Worm (Caenorhabditis elegans) whole organism, L1 larva: ENCODE measurements around the gene F21C10.18.

ENCODE experiments used
- Y116A8C.19 ChIP-seq: sonication (generic microtip); optimal IDR thresholded peaks from 2 replicates; lab custom pipeline; 2016; ENCODE audit warnings: missing compliant biosample characterization, missing genetic modification characterization, borderline replicate concordance
- aly-2 ChIP-seq: fragments of 150-350 bp; optimal IDR thresholded peaks from 2 replicates; lab custom pipeline; 2014; ENCODE audit warnings: missing biosample characterization, missing genetic modification characterization
- ama-1 ChIP-seq: fragments of 150-350 bp; optimal IDR thresholded peaks from 2 replicates; lab custom pipeline; 2014
- blmp-1 ChIP-seq: fragments of 150-350 bp; optimal IDR thresholded peaks from 2 replicates; lab custom pipeline; 2014; ENCODE audit warnings: missing biosample characterization, missing genetic modification characterization
- ceh-63 ChIP-seq: fragments of 200-800 bp; sonication (Bioruptor generic); optimal IDR thresholded peaks from 2 replicates; lab custom pipeline; 2018; ENCODE audit warnings: mild to moderate bottlenecking, missing genetic modification characterization, missing compliant biosample characterization
- ceh-82 ChIP-seq, 3 experiments: fragments of 150-350 bp in 1 of 3; sonication (generic microtip) in 2 of 3; optimal IDR thresholded peaks; 2 replicates each; lab custom pipeline; 2014 to 2017; ENCODE audit warnings: missing biosample characterization in 3 of 3, missing genetic modification characterization in 3 of 3
- ceh-88 ChIP-seq: fragments of 200-800 bp; sonication (Bioruptor generic); IDR thresholded peaks from 2 replicates; pipeline ENCODE4 v1.3.6; 2022; ENCODE audit warnings: missing genetic modification characterization, missing compliant biosample characterization
- ceh-90 ChIP-seq: sonication (generic microtip); optimal IDR thresholded peaks from 2 replicates; lab custom pipeline; 2016; ENCODE audit warnings: missing genetic modification characterization, missing compliant biosample characterization
- ces-1 ChIP-seq: fragments of 150-350 bp; optimal IDR thresholded peaks from 2 replicates; lab custom pipeline; 2014; ENCODE audit warnings: missing biosample characterization, missing genetic modification reagents, missing genetic modification characterization
- dpl-1 ChIP-seq, 3 experiments: fragments of 150-350 bp in 2 of 3; sonication (generic microtip) in 1 of 3; optimal IDR thresholded peaks; 2 replicates each; lab custom pipeline; 2014 to 2017; ENCODE audit warnings: missing biosample characterization in 3 of 3, missing genetic modification characterization in 3 of 3, missing genetic modification reagents in 3 of 3
- efl-1 ChIP-seq, 4 experiments: fragments of 150-350 bp; optimal IDR thresholded peaks in 3 of 4; peaks in 1 of 4; 1 replicate in 1 of 4; 2 replicates in 3 of 4; lab custom pipeline; 2014; ENCODE audit warnings: missing biosample characterization in 2 of 4, missing genetic modification characterization in 2 of 4, missing genetic modification reagents in 2 of 4
- egl-13 ChIP-seq: sonication (generic microtip); optimal IDR thresholded peaks from 2 replicates; lab custom pipeline; 2016; ENCODE audit warnings: missing genotype, missing genetic modification reagents, missing genetic modification characterization, missing compliant biosample characterization
- elt-2 ChIP-seq: sonication (generic microtip); optimal IDR thresholded peaks from 2 replicates; lab custom pipeline; 2016; ENCODE audit warnings: missing genetic modification characterization, mild to moderate bottlenecking, inconsistent platforms, missing compliant biosample characterization, missing genetic modification reagents
- elt-3 ChIP-seq, 6 experiments: fragments of 150-350 bp in 1 of 6; sonication (generic microtip); optimal IDR thresholded peaks; 2 replicates each; lab custom pipeline; 2017 to 2018; ENCODE audit warnings: missing biosample characterization in 6 of 6, missing genetic modification characterization in 6 of 6, inconsistent platforms in 1 of 6
- ets-5 ChIP-seq: fragments of 200-800 bp; sonication (Bioruptor generic); IDR thresholded peaks from 2 replicates; pipeline ENCODE4 v1.3.6; 2022; ENCODE audit warnings: missing genetic modification characterization, missing compliant biosample characterization
- fkh-4 ChIP-seq: sonication (generic microtip); optimal IDR thresholded peaks from 2 replicates; lab custom pipeline; 2016; ENCODE audit warnings: missing compliant biosample characterization, missing genetic modification characterization, borderline replicate concordance
- fkh-8 ChIP-seq: sonication (generic microtip); optimal IDR thresholded peaks from 2 replicates; lab custom pipeline; 2016; ENCODE audit warnings: mild to moderate bottlenecking, missing genetic modification characterization, missing compliant biosample characterization
- fos-1 ChIP-seq: fragments of 150-350 bp; optimal IDR thresholded peaks from 2 replicates; lab custom pipeline; 2014; ENCODE audit warnings: missing biosample characterization, missing genetic modification characterization
- hlh-17 ChIP-seq: fragments of 200-800 bp; sonication (Bioruptor generic); optimal IDR thresholded peaks from 2 replicates; lab custom pipeline; 2018; ENCODE audit warnings: missing genetic modification characterization, mild to moderate bottlenecking, missing compliant biosample characterization, moderate library complexity, borderline replicate concordance
- hpl-2 ChIP-seq: fragments of 150-350 bp; optimal IDR thresholded peaks from 2 replicates; lab custom pipeline; 2014; ENCODE audit warnings: missing biosample characterization, missing genetic modification reagents, missing genetic modification characterization
- irx-1 ChIP-seq: sonication (generic microtip); optimal IDR thresholded peaks from 2 replicates; lab custom pipeline; 2016; ENCODE audit warnings: missing genetic modification characterization, missing compliant biosample characterization
- jun-1 ChIP-seq: fragments of 150-350 bp; optimal IDR thresholded peaks from 2 replicates; lab custom pipeline; 2014; ENCODE audit warnings: missing biosample characterization, missing genetic modification reagents, missing genetic modification characterization
- lin-13 ChIP-seq: fragments of 150-350 bp; optimal IDR thresholded peaks from 2 replicates; lab custom pipeline; 2014; ENCODE audit warnings: missing biosample characterization, missing genetic modification reagents, missing genetic modification characterization
- lin-14 ChIP-seq: fragments of 200-800 bp; sonication (Bioruptor generic); optimal IDR thresholded peaks from 2 replicates; lab custom pipeline; 2018; ENCODE audit warnings: mild to moderate bottlenecking, missing genetic modification characterization, moderate library complexity, missing compliant biosample characterization
- lin-15B ChIP-seq: fragments of 150-350 bp; sonication (generic microtip); optimal IDR thresholded peaks from 3 replicates; lab custom pipeline; 2014; ENCODE audit warnings: missing biosample characterization, missing genetic modification characterization
- lin-39 ChIP-seq: fragments of 150-350 bp; optimal IDR thresholded peaks from 2 replicates; lab custom pipeline; 2014; ENCODE audit warnings: missing biosample characterization, missing genetic modification reagents, missing genetic modification characterization
- lsy-2 ChIP-seq, 2 experiments: fragments of 150-350 bp; optimal IDR thresholded peaks; 2 replicates each; lab custom pipeline; 2014; ENCODE audit warnings: missing biosample characterization in 2 of 2, missing genetic modification characterization in 2 of 2
- mab-9 ChIP-seq: fragments of 200-800 bp; sonication (Bioruptor generic); IDR thresholded peaks from 2 replicates; pipeline ENCODE4 v1.3.6; 2022; ENCODE audit warnings: missing genetic modification reagents, missing genetic modification characterization, missing compliant biosample characterization
- mdl-1 ChIP-seq, 2 experiments: fragments of 150-350 bp; optimal IDR thresholded peaks; 2 replicates each; lab custom pipeline; 2014 to 2017; ENCODE audit warnings: missing biosample characterization in 2 of 2, missing genetic modification characterization in 2 of 2, inconsistent platforms in 1 of 2
- nhr-11 ChIP-seq: fragments of 150-350 bp; optimal IDR thresholded peaks from 2 replicates; lab custom pipeline; 2014; ENCODE audit warnings: missing biosample characterization, missing genetic modification characterization
- nhr-20 ChIP-seq: sonication (generic microtip); optimal IDR thresholded peaks from 2 replicates; lab custom pipeline; 2016; ENCODE audit warnings: mild to moderate bottlenecking, missing genetic modification characterization, missing compliant biosample characterization
- nhr-47 ChIP-seq: sonication (generic microtip); optimal IDR thresholded peaks from 2 replicates; lab custom pipeline; 2016; ENCODE audit warnings: mild to moderate bottlenecking, missing genetic modification characterization, moderate library complexity, missing compliant biosample characterization
- nhr-76 ChIP-seq: sonication (generic microtip); optimal IDR thresholded peaks from 2 replicates; lab custom pipeline; 2017; ENCODE audit warnings: missing biosample characterization, missing genetic modification characterization
- nhr-77 ChIP-seq: fragments of 150-350 bp; optimal IDR thresholded peaks from 2 replicates; lab custom pipeline; 2014; ENCODE audit warnings: missing biosample characterization, missing genetic modification characterization
- nhr-84 ChIP-seq: sonication (generic microtip); optimal IDR thresholded peaks from 2 replicates; lab custom pipeline; 2017; ENCODE audit warnings: missing biosample characterization, missing genetic modification characterization
- nhr-85 ChIP-seq: sonication (generic microtip); peaks from one replicate; lab custom pipeline; 2016; ENCODE audit warnings: missing genetic modification characterization, inconsistent platforms, missing compliant biosample characterization
- nhr-90 ChIP-seq: sonication (generic microtip); optimal IDR thresholded peaks from 2 replicates; lab custom pipeline; 2016; ENCODE audit warnings: mild to moderate bottlenecking, missing genetic modification characterization, missing compliant biosample characterization; ENCODE audit not compliant: poor library complexity
- pag-3 ChIP-seq: sonication (generic microtip); optimal IDR thresholded peaks from 2 replicates; lab custom pipeline; 2017; ENCODE audit warnings: missing genetic modification characterization, mild to moderate bottlenecking, missing compliant biosample characterization, antibody characterized with exemption, borderline replicate concordance; ENCODE audit not compliant: insufficient read depth
- pax-3 ChIP-seq: fragments of 200-800 bp; sonication (Bioruptor generic); optimal IDR thresholded peaks from 2 replicates; lab custom pipeline; 2018; ENCODE audit warnings: mild to moderate bottlenecking, missing genetic modification characterization, moderate library complexity, missing compliant biosample characterization
- skn-1 ChIP-seq: fragments of 150-350 bp; optimal IDR thresholded peaks from 2 replicates; lab custom pipeline; 2014; ENCODE audit warnings: missing biosample characterization, missing genetic modification characterization
- snpc-4 ChIP-seq: fragments of 150-350 bp; optimal IDR thresholded peaks from 2 replicates; lab custom pipeline; 2014; ENCODE audit warnings: missing biosample characterization, missing genetic modification characterization
- swsn-7 ChIP-seq: sonication (generic microtip); optimal IDR thresholded peaks from 2 replicates; lab custom pipeline; 2016; ENCODE audit warnings: missing genetic modification characterization, missing compliant biosample characterization
- tlp-1 ChIP-seq: fragments of 150-350 bp; optimal IDR thresholded peaks from 2 replicates; lab custom pipeline; 2014; ENCODE audit warnings: missing biosample characterization, missing genetic modification characterization
- unc-30 ChIP-seq: sonication (generic microtip); optimal IDR thresholded peaks from 2 replicates; lab custom pipeline; 2017; ENCODE audit warnings: missing biosample characterization, missing genetic modification characterization
- unc-86 ChIP-seq: sonication (generic microtip); optimal IDR thresholded peaks from 2 replicates; lab custom pipeline; 2016; ENCODE audit warnings: missing genetic modification characterization, missing compliant biosample characterization
- xbp-1 ChIP-seq: sonication (generic microtip); optimal IDR thresholded peaks from 2 replicates; lab custom pipeline; 2016; ENCODE audit warnings: missing genetic modification characterization, missing compliant biosample characterization
- zag-1 ChIP-seq: fragments of 150-350 bp; optimal IDR thresholded peaks from 2 replicates; lab custom pipeline; 2014; ENCODE audit warnings: missing biosample characterization, missing genetic modification characterization

The F21C10.18 gene

ce11 chrV:9081410-9081809 lies 26.9 kb upstream of the F21C10.18 start:
- TF ChIP-seq ceh-88 (GFP tag; lab: Robert Waterston, UW): no peak
- TF ChIP-seq nhr-20: no peak
- no peak for TF ChIP-seq irx-1 (tag; lab: Kevin White, UChicago)
- TF ChIP-seq elt-2 (tag; lab: Kevin White, UChicago): peak; percentile 26
- no peak for TF ChIP-seq nhr-77 (tag; lab: Kevin White, UChicago)
- TF ChIP-seq nhr-85: no peak
- TF ChIP-seq ces-1 (GFP tag; lab: Kevin White, UChicago): no peak
- TF ChIP-seq aly-2 (tag; lab: Kevin White, UChicago): no peak
- TF ChIP-seq lin-39 (tag; lab: Kevin White, UChicago): no peak
- no peak for TF ChIP-seq ceh-63 (GFP tag; lab: Kevin White, UChicago)
- TF ChIP-seq efl-1 (optimal IDR thresholded peaks at IDR 0.05; lab: Kevin White, UChicago): no peak
- no peak for TF ChIP-seq efl-1 (GFP tag; optimal IDR thresholded peaks at IDR 0.05 in 1 of 2; lab: Kevin White, UChicago)
- TF ChIP-seq snpc-4 (tag; lab: Kevin White, UChicago): no peak
- no peak for TF ChIP-seq nhr-47 (tag; lab: Kevin White, UChicago)
- no peak for TF ChIP-seq hlh-17 (GFP tag; lab: Kevin White, UChicago)
- no peak for TF ChIP-seq ama-1
- TF ChIP-seq pag-3 (tag; lab: Kevin White, UChicago): no peak
- peak; percentile 16 for TF ChIP-seq jun-1 (tag; lab: Kevin White, UChicago)
- TF ChIP-seq nhr-90 (tag; lab: Kevin White, UChicago): no peak
- TF ChIP-seq mdl-1 (tag; optimal IDR thresholded peaks at IDR 0.05; lab: Kevin White, UChicago): peak in 1 of 2 experiments; percentile 7
- no peak for TF ChIP-seq nhr-84 (tag; lab: Kevin White, UChicago)
- no peak for TF ChIP-seq lsy-2 (tag; optimal IDR thresholded peaks at IDR 0.05; lab: Kevin White, UChicago)
- TF ChIP-seq lin-14: peak; percentile 24
- no peak for TF ChIP-seq zag-1 (tag; lab: Kevin White, UChicago)
- TF ChIP-seq ceh-90 (tag; lab: Kevin White, UChicago): no peak

ce11 chrV:9082350-9082749 lies 26.0 kb upstream of the F21C10.18 start:
- no peak for TF ChIP-seq fkh-8
- peak; percentile 62 for TF ChIP-seq blmp-1
- no peak for TF ChIP-seq hpl-2

DNA sequence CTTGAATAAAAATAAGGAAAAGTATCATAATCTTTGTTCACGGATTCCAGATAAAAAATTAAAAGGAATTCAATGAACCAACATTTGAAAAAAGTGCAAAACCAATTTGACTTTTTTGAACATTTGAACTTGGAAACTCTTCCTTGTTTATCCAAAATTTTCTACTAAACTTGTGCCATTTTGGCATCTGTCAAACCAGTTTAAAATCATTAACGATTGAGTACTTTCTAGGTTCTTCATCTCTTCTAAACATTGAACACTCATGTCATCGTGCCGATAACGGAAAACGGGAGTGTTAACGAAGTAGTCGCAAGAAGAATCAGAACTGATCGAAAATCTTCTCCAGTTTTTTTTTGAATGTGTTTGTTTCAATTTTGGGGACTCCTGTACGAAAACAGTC lies 24.1 kb upstream of the F21C10.18 start:
- TF ChIP-seq elt-2 (tag; lab: Kevin White, UChicago) (no peak), nhr-77 (tag; lab: Kevin White, UChicago) (no peak), skn-1 (tag; lab: Kevin White, UChicago) (no peak), pax-3 (tag; lab: Kevin White, UChicago) (no peak), tlp-1 (tag; lab: Kevin White, UChicago) (no peak), fkh-4 (no peak), nhr-84 (tag; lab: Kevin White, UChicago) (no peak), blmp-1 (peak; percentile 47), dpl-1 (GFP tag; optimal IDR thresholded peaks at IDR 0.05; lab: Kevin White, UChicago) (no peak), fos-1 (tag; lab: Kevin White, UChicago) (no peak), hpl-2 (no peak), ets-5 (GFP tag; lab: Robert Waterston, UW) (no peak), lin-14 (peak; percentile 40), snpc-4 (tag; lab: Kevin White, UChicago) (no peak), mab-9 (GFP tag; lab: Robert Waterston, UW) (no peak), aly-2 (tag; lab: Kevin White, UChicago) (no peak), hlh-17 (GFP tag; lab: Kevin White, UChicago) (no peak), Y116A8C.19 (tag; lab: Kevin White, UChicago) (no peak), unc-30 (tag; lab: Kevin White, UChicago) (no peak), lsy-2 (tag; optimal IDR thresholded peaks at IDR 0.05; lab: Kevin White, UChicago) (no peak), zag-1 (tag; lab: Kevin White, UChicago) (no peak), ceh-82 (tag; optimal IDR thresholded peaks at IDR 0.05; lab: Kevin White, UChicago) (no peak), nhr-85 (peak; percentile 80), ceh-90 (tag; lab: Kevin White, UChicago) (no peak), nhr-76 (tag; lab: Kevin White, UChicago) (no peak), ceh-63 (GFP tag; lab: Kevin White, UChicago) (no peak), ces-1 (GFP tag; lab: Kevin White, UChicago) (no peak), unc-86 (tag; lab: Kevin White, UChicago) (no peak), swsn-7 (tag; lab: Kevin White, UChicago) (no peak), elt-3 (tag; optimal IDR thresholded peaks at IDR 0.05; lab: Kevin White, UChicago) (peak in 2 of 6 experiments; percentile 9 to 12), egl-13 (tag; lab: Kevin White, UChicago) (no peak), nhr-11 (tag; lab: Kevin White, UChicago) (no peak), xbp-1 (tag; lab: Kevin White, UChicago) (no peak), lin-15B (tag; lab: Kevin White, UChicago) (no peak), lin-13 (GFP tag; lab: Kevin White, UChicago) (no peak)
